Fruit fly (Drosophila melanogaster): ENCODE data around the gene CG7632.

CG7632 gene

DNA sequence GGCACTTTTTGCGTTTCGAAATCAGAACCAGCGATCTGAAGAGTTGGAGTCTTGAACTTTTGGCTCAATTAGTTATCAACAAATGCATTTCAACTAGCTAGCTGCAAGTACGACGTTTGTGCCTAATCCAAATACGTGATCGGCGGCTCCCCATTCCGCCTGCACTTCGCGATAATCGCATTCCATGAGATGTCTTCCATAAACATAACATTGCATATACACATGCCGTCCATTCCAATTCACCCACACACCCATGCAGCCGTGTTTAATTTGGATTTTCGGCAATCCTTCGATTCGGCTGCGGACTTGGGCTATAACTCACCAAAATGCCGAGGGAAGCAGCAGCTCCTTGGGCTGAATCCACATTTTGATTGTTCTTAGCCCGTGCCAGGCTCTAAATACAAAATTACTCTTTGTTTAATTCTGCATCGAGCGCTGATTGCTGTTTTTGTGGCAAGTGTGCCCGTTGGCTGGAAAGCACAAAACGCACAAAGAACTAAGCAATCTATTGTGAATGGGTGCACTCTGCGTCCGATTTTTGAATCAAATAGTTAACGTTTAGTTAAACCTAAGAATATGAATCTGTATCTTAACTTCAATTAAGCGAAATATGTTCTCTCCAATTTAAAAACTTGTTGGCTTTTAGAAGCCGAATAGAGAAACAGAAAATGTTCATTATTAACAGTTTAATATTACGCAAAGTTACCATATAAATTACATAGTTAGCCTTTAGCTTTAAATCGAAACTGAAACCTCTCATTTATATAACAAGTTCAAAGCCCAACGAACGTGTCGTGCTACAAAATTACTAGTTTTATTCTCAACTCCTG is 39.0 kb downstream of the CG7632 start, which contains the start of the genes Tbc1d8-9 and CG32436 (continued):
- TF ChIP-seq B-H2 (GFP tag; optimal IDR thresholded peaks at IDR 0.05) = no peak
- TF ChIP-seq hbn (GFP tag; IDR thresholded peaks at IDR 0.05; ENCODE audit: partially characterized antibody) = 0 out of 2 replicates have a peak, but pooled peaks have one; percentile 15
- TF ChIP-seq dmrt99B (tag; optimal IDR thresholded peaks at IDR 0.05) = no peak
- no peak for TF ChIP-seq H2.0 (GFP tag; IDR thresholded peaks at IDR 0.05)
- peak; percentile 36; the same call in 1 of the 3 replicates for TF ChIP-seq CG34422 (GFP tag; IDR thresholded peaks at IDR 0.05)
- TF ChIP-seq Mad (GFP tag; optimal IDR thresholded peaks at IDR 0.05) = peak; percentile 6
- peak in 1 of 3 experiments; percentile 10 for TF ChIP-seq Stat92E (GFP tag; optimal IDR thresholded peaks at IDR 0.05)
- TF ChIP-seq Tbp (GFP tag; optimal IDR thresholded peaks at IDR 0.05) = no peak
- TF ChIP-seq Hmr (GFP tag; optimal IDR thresholded peaks at IDR 0.05) = no peak
- no peak for TF ChIP-seq CG9727 (GFP tag; optimal IDR thresholded peaks at IDR 0.05)
- peak; percentile 37; the same call in 1 of the 2 replicates for TF ChIP-seq unc-4 (GFP tag; IDR thresholded peaks at IDR 0.05; ENCODE audit: partially characterized antibody)
- no peak for TF ChIP-seq rib (GFP tag; IDR thresholded peaks at IDR 0.05)
- no peak for TF ChIP-seq dan (GFP tag; IDR thresholded peaks at IDR 0.05)
- no peak for TF ChIP-seq wor (GFP tag; IDR thresholded peaks at IDR 0.05)
- no peak for TF ChIP-seq CG3995 (GFP tag; optimal IDR thresholded peaks at IDR 0.05)
- no peak for TF ChIP-seq Hr3 (GFP tag; optimal IDR thresholded peaks at IDR 0.05)
- no peak for TF ChIP-seq Dfd (GFP tag; optimal IDR thresholded peaks at IDR 0.05)
- TF ChIP-seq Meics (GFP tag; optimal IDR thresholded peaks at IDR 0.05) = no peak
- TF ChIP-seq Hey (tag; optimal IDR thresholded peaks at IDR 0.05) = no peak
- TF ChIP-seq zf30C (GFP tag; optimal IDR thresholded peaks at IDR 0.05) = no peak
- TF ChIP-seq org-1 (GFP tag; optimal IDR thresholded peaks at IDR 0.05) = no peak
- no peak for TF ChIP-seq CG11398 (GFP tag; optimal IDR thresholded peaks at IDR 0.05)
- no peak for TF ChIP-seq sug (tag; optimal IDR thresholded peaks at IDR 0.05)
- no peak for TF ChIP-seq E2f1 (GFP tag; IDR thresholded peaks at IDR 0.05)
- TF ChIP-seq ase (GFP tag; IDR thresholded peaks at IDR 0.05) = no peak
- TF ChIP-seq CG2202 (tag; optimal IDR thresholded peaks at IDR 0.05) = no peak
- no peak for TF ChIP-seq jigr1 (GFP tag; IDR thresholded peaks at IDR 0.05)
- no peak for TF ChIP-seq tio (GFP tag; optimal IDR thresholded peaks at IDR 0.05)
- TF ChIP-seq usp (GFP tag; optimal IDR thresholded peaks at IDR 0.05) = no peak
- no peak for TF ChIP-seq kni (GFP tag; optimal IDR thresholded peaks at IDR 0.05)
- no peak for TF ChIP-seq br (optimal IDR thresholded peaks at IDR 0.05)
- TF ChIP-seq repo (GFP tag; optimal IDR thresholded peaks at IDR 0.05) = no peak
- no peak for TF ChIP-seq exex (tag; optimal IDR thresholded peaks at IDR 0.05)
- TF ChIP-seq CG8089 (GFP tag; optimal IDR thresholded peaks at IDR 0.05) = no peak
- no peak for TF ChIP-seq fd102C (GFP tag; optimal IDR thresholded peaks at IDR 0.05)
- no peak for TF ChIP-seq Fer3 (tag; optimal IDR thresholded peaks at IDR 0.05)
- no peak for TF ChIP-seq Doc3 (GFP tag; IDR thresholded peaks at IDR 0.05; ENCODE audit: partially characterized antibody)
- no peak for TF ChIP-seq cad (GFP tag; optimal IDR thresholded peaks at IDR 0.05)
- TF ChIP-seq tx (GFP tag; optimal IDR thresholded peaks at IDR 0.05) = no peak
- TF ChIP-seq ranshi (GFP tag; IDR thresholded peaks at IDR 0.05) = peak; percentile 17; the same call in 1 of the 2 replicates
- no peak for TF ChIP-seq lab (GFP tag; optimal IDR thresholded peaks at IDR 0.05)
- no peak for TF ChIP-seq Side (GFP tag; optimal IDR thresholded peaks at IDR 0.05)
- peak; percentile 30 for TF ChIP-seq CG17829 (tag; optimal IDR thresholded peaks at IDR 0.05)
- peak; percentile 22 for TF ChIP-seq Sin3A (optimal IDR thresholded peaks at IDR 0.05)
- no peak for TF ChIP-seq CG6854 (GFP tag; optimal IDR thresholded peaks at IDR 0.05)
- no peak for TF ChIP-seq wdn (GFP tag; IDR thresholded peaks at IDR 0.05)
- TF ChIP-seq zfh2 (GFP tag; optimal IDR thresholded peaks at IDR 0.05) = no peak
- TF ChIP-seq Hr78 (GFP tag; optimal IDR thresholded peaks at IDR 0.05) = no peak
- TF ChIP-seq CG16813 (GFP tag; IDR thresholded peaks at IDR 0.05; ENCODE audit: partially characterized antibody) = no peak
- TF ChIP-seq grn (GFP tag; optimal IDR thresholded peaks at IDR 0.05) = no peak
